Worm (Caenorhabditis elegans) whole organism, young adult: ENCODE data around the gene Y17G7B.18.
A peak's percentile ranks its signal among the peaks of the same experiment; 100 is the strongest.

Source experiments
- B0019.2 ChIP-seq: fragments of 200-800 bp; sonication (Bioruptor generic); conservative IDR thresholded peaks from 2 replicates; pipeline ENCODE4 v1.3.6; 2022; ENCODE audit warnings: missing genetic modification reagents, missing genetic modification characterization, missing compliant biosample characterization
- C06A6.2 ChIP-seq: fragments of 200-800 bp; sonication (Bioruptor generic); conservative IDR thresholded peaks from 2 replicates; pipeline ENCODE4 v1.3.6; 2022; ENCODE audit warnings: missing genetic modification characterization, missing compliant biosample characterization
- D2030.7 ChIP-seq: fragments of 200-800 bp; sonication (Bioruptor generic); IDR thresholded peaks from 2 replicates; pipeline ENCODE4 v1.3.6; 2022; ENCODE audit warnings: missing genetic modification reagents, missing genetic modification characterization, missing compliant biosample characterization
- F22D6.2 ChIP-seq: sonication (generic microtip); optimal IDR thresholded peaks from 2 replicates; lab custom pipeline; 2016; ENCODE audit warnings: mild to moderate bottlenecking, missing genetic modification characterization, missing compliant biosample characterization
- T07F8.4 ChIP-seq: sonication (generic microtip); optimal IDR thresholded peaks from 2 replicates; lab custom pipeline; 2016; ENCODE audit warnings: mild to moderate bottlenecking, missing genetic modification characterization, moderate library complexity, missing compliant biosample characterization
- ccch-3 ChIP-seq: fragments of 200-800 bp; sonication (Bioruptor generic); optimal IDR thresholded peaks from 2 replicates; lab custom pipeline; 2018; ENCODE audit warnings: mild to moderate bottlenecking, missing genetic modification characterization, missing compliant biosample characterization
- ceh-27 ChIP-seq: fragments of 200-800 bp; sonication (Bioruptor generic); optimal IDR thresholded peaks from 2 replicates; lab custom pipeline; 2018; ENCODE audit warnings: mild to moderate bottlenecking, missing genetic modification characterization, moderate library complexity, missing compliant biosample characterization
- ceh-40 ChIP-seq: fragments of 200-800 bp; sonication (Bioruptor generic); IDR thresholded peaks from 2 replicates; pipeline ENCODE4 v1.3.6; 2022; ENCODE audit warnings: missing genetic modification characterization, missing compliant biosample characterization
- dpl-1 ChIP-seq: fragments of 150-350 bp; optimal IDR thresholded peaks from 2 replicates; lab custom pipeline; 2014; ENCODE audit warnings: missing biosample characterization, missing genetic modification reagents, missing genetic modification characterization
- hrde-1 ChIP-seq: sonication (generic microtip); optimal IDR thresholded peaks from 2 replicates; lab custom pipeline; 2016; ENCODE audit warnings: missing genetic modification characterization, mild to moderate bottlenecking, missing compliant biosample characterization, moderate library complexity, missing genotype, missing genetic modification reagents, borderline replicate concordance
- let-526 ChIP-seq: fragments of 200-800 bp; sonication (Bioruptor generic); IDR thresholded peaks from 2 replicates; pipeline ENCODE4 v1.3.6; 2022; ENCODE audit warnings: missing genetic modification reagents, missing genetic modification characterization, missing compliant biosample characterization
- lin-54 ChIP-seq: fragments of 200-800 bp; sonication (Bioruptor generic); optimal IDR thresholded peaks from 2 replicates; lab custom pipeline; 2018; ENCODE audit warnings: mild to moderate bottlenecking, missing genetic modification characterization, missing compliant biosample characterization
- lir-1 ChIP-seq: fragments of 200-800 bp; sonication (Bioruptor generic); conservative IDR thresholded peaks from 2 replicates; pipeline ENCODE4 v1.3.6; 2022; ENCODE audit warnings: missing genetic modification reagents, missing genetic modification characterization, missing compliant biosample characterization
- mel-28 ChIP-seq: sonication (generic microtip); optimal IDR thresholded peaks from 2 replicates; lab custom pipeline; 2016; ENCODE audit warnings: borderline replicate concordance, mild to moderate bottlenecking, missing genetic modification characterization, missing compliant biosample characterization
- mxl-1 ChIP-seq: sonication (generic microtip); optimal IDR thresholded peaks from 2 replicates; lab custom pipeline; 2016; ENCODE audit warnings: missing genetic modification characterization, missing compliant biosample characterization
- nfya-1 ChIP-seq: sonication (generic microtip); optimal IDR thresholded peaks from 2 replicates; lab custom pipeline; 2017; ENCODE audit warnings: antibody characterized with exemption, missing compliant biosample characterization, missing genetic modification characterization, borderline replicate concordance; ENCODE audit not compliant: insufficient read depth
- nhr-80 ChIP-seq: sonication (generic microtip); optimal IDR thresholded peaks from 2 replicates; lab custom pipeline; 2016; ENCODE audit warnings: missing genetic modification characterization, missing compliant biosample characterization
- nhr-90 ChIP-seq: sonication (generic microtip); optimal IDR thresholded peaks from 2 replicates; lab custom pipeline; 2016; ENCODE audit warnings: missing genotype, mild to moderate bottlenecking, missing genetic modification characterization, missing compliant biosample characterization
- pbrm-1 ChIP-seq: fragments of 200-800 bp; sonication (Bioruptor generic); IDR thresholded peaks from 2 replicates; pipeline ENCODE4 v1.3.6; 2022; ENCODE audit warnings: missing genetic modification reagents, missing genetic modification characterization, missing compliant biosample characterization
- repo-1 ChIP-seq: sonication (generic microtip); optimal IDR thresholded peaks from 2 replicates; lab custom pipeline; 2017; ENCODE audit warnings: mild to moderate bottlenecking, missing genetic modification characterization, missing compliant biosample characterization
- rpc-1 ChIP-seq, 2 experiments: fragments of 150-350 bp in 1 of 2; sonication (generic microtip) in 1 of 2; optimal IDR thresholded peaks; 2 replicates each; lab custom pipeline; 2014 to 2018; ENCODE audit warnings: missing biosample characterization in 1 of 2, missing genetic modification characterization in 1 of 2, missing genetic modification reagents in 1 of 2, missing genotype in 1 of 2
- sdz-38 ChIP-seq: sonication (generic microtip); optimal IDR thresholded peaks from 2 replicates; lab custom pipeline; 2016; ENCODE audit warnings: missing genotype, missing genetic modification characterization, missing compliant biosample characterization
- sea-2 ChIP-seq: fragments of 200-800 bp; sonication (Bioruptor generic); IDR thresholded peaks from 2 replicates; pipeline ENCODE4 v1.3.6; 2022; ENCODE audit warnings: missing genetic modification characterization, missing compliant biosample characterization
- snpc-1.1 ChIP-seq: sonication (generic microtip); optimal IDR thresholded peaks from 2 replicates; lab custom pipeline; 2017; ENCODE audit warnings: missing genetic modification characterization, mild to moderate bottlenecking, missing compliant biosample characterization, antibody characterized with exemption, moderate library complexity, missing genotype, missing genetic modification reagents; ENCODE audit not compliant: insufficient read depth
- snpc-4 ChIP-seq, 5 experiments: fragments of 150-350 bp in 1 of 5; sonication (generic microtip) in 4 of 5; optimal IDR thresholded peaks; 2 replicates each; lab custom pipeline; 2014 to 2018; ENCODE audit warnings: missing genetic modification characterization in 5 of 5, missing biosample characterization in 3 of 5, antibody characterized with exemption in 2 of 5, mild to moderate bottlenecking in 2 of 5, missing compliant biosample characterization in 2 of 5, missing genotype in 2 of 5, moderate library complexity in 2 of 5, missing genetic modification reagents in 1 of 5
- tbx-9 ChIP-seq: sonication (generic microtip); optimal IDR thresholded peaks from 2 replicates; lab custom pipeline; 2016; ENCODE audit warnings: borderline replicate concordance, missing genetic modification characterization, inconsistent platforms, missing compliant biosample characterization
- tlf-1 ChIP-seq: fragments of 200-800 bp; sonication (Bioruptor generic); optimal IDR thresholded peaks from 2 replicates; lab custom pipeline; 2018; ENCODE audit warnings: mild to moderate bottlenecking, missing genetic modification characterization, missing compliant biosample characterization
- unc-130 ChIP-seq: sonication (generic microtip); optimal IDR thresholded peaks from 2 replicates; lab custom pipeline; 2016; ENCODE audit warnings: missing genetic modification reagents, missing genetic modification characterization, missing compliant biosample characterization
- xnd-1 ChIP-seq: sonication (generic microtip); optimal IDR thresholded peaks from 2 replicates; lab custom pipeline; 2016; ENCODE audit warnings: missing genotype, missing genetic modification reagents, missing genetic modification characterization, missing compliant biosample characterization
- zfh-2 ChIP-seq: fragments of 200-800 bp; sonication (Bioruptor generic); conservative IDR thresholded peaks from 2 replicates; pipeline ENCODE4 v1.3.6; 2022; ENCODE audit warnings: missing genetic modification reagents, missing genetic modification characterization, missing compliant biosample characterization
- ztf-22 ChIP-seq: fragments of 200-800 bp; sonication (Bioruptor generic); optimal IDR thresholded peaks from 2 replicates; lab custom pipeline; 2018; ENCODE audit warnings: mild to moderate bottlenecking, missing genetic modification characterization, moderate library complexity, missing compliant biosample characterization
- ztf-26 ChIP-seq: sonication (generic microtip); optimal IDR thresholded peaks from 2 replicates; lab custom pipeline; 2017; ENCODE audit warnings: missing genetic modification characterization, missing compliant biosample characterization
- ztf-3 ChIP-seq: fragments of 200-800 bp; sonication (Bioruptor generic); optimal IDR thresholded peaks from 2 replicates; lab custom pipeline; 2018; ENCODE audit warnings: mild to moderate bottlenecking, missing genetic modification characterization, missing compliant biosample characterization

The Y17G7B.18 gene

ce11 chrII:12088833-12089232 lies 18.8 kb downstream of the Y17G7B.18 start, which contains the start of gene cnt-1 (continued):
- peak; percentile 47; the same call in 1 of the 2 replicates for TF ChIP-seq D2030.7 (GFP tag; lab: Robert Waterston, UW)
- TF ChIP-seq zfh-2 (GFP tag; lab: Robert Waterston, UW) = no peak
- no peak for TF ChIP-seq sea-2 (GFP tag; lab: Robert Waterston, UW)
- TF ChIP-seq C06A6.2 = no peak
- TF ChIP-seq ceh-27 (GFP tag; lab: Kevin White, UChicago) = no peak
- no peak for TF ChIP-seq let-526 (GFP tag; lab: Robert Waterston, UW)
- TF ChIP-seq tlf-1 = no peak
- TF ChIP-seq F22D6.2 (tag; lab: Kevin White, UChicago) = no peak
- TF ChIP-seq xnd-1 (tag; lab: Kevin White, UChicago) = peak; percentile 20
- no peak for TF ChIP-seq T07F8.4 (tag; lab: Kevin White, UChicago)
- no peak for TF ChIP-seq sdz-38 (tag; lab: Kevin White, UChicago)
- TF ChIP-seq ccch-3 (GFP tag; lab: Kevin White, UChicago) = no peak
- TF ChIP-seq pbrm-1 = no peak
- TF ChIP-seq repo-1 (tag; lab: Kevin White, UChicago) = no peak
- no peak for TF ChIP-seq B0019.2 (GFP tag; lab: Robert Waterston, UW)

- TF ChIP-seq lir-1 (GFP tag; lab: Robert Waterston, UW) (no peak), sdz-38 (tag; lab: Kevin White, UChicago) (no peak), tbx-9 (tag; lab: Kevin White, UChicago) (no peak), nfya-1 (tag; lab: Kevin White, UChicago) (no peak), zfh-2 (GFP tag; lab: Robert Waterston, UW) (no peak), ceh-40 (GFP tag; lab: Robert Waterston, UW) (no peak), F22D6.2 (tag; lab: Kevin White, UChicago) (no peak), nhr-90 (no peak)
Observed at ce11 chrII:12081454-12081853, 26.2 kb downstream of the Y17G7B.18 start.

- TF ChIP-seq ztf-22 (GFP tag; lab: Kevin White, UChicago) (no peak), mxl-1 (tag; lab: Kevin White, UChicago) (no peak), nhr-80 (peak; percentile 47)
Observed at ce11 chrII:12080015-12080414, 27.6 kb downstream of the Y17G7B.18 start.

ce11 chrII:12077281-12077680 lies 30.4 kb downstream of the Y17G7B.18 start:
- TF ChIP-seq snpc-1.1 (tag; lab: Kevin White, UChicago) (no peak), ztf-26 (tag; lab: Kevin White, UChicago) (no peak), rpc-1 (optimal IDR thresholded peaks at IDR 0.05; lab: Kevin White, UChicago) (no peak), rpc-1 (tag; optimal IDR thresholded peaks at IDR 0.05; lab: Kevin White, UChicago) (no peak), ztf-3 (GFP tag; lab: Kevin White, UChicago) (no peak), tlf-1 (no peak), dpl-1 (GFP tag; lab: Kevin White, UChicago) (no peak), hrde-1 (no peak), lin-54 (GFP tag; lab: Kevin White, UChicago) (no peak), nhr-80 (no peak), unc-130 (GFP tag; lab: Kevin White, UChicago) (no peak)

- TF ChIP-seq snpc-4 (GFP tag; optimal IDR thresholded peaks at IDR 0.05; lab: Kevin White, UChicago) = peak; percentile 26
- peak in 2 of 4 experiments; percentile 87 for TF ChIP-seq snpc-4 (tag; optimal IDR thresholded peaks at IDR 0.05; lab: Kevin White, UChicago)
- TF ChIP-seq snpc-1.1 (tag; lab: Kevin White, UChicago) = peak; percentile 7
- TF ChIP-seq mel-28 (tag; lab: Kevin White, UChicago) = no peak
Observed at ce11 chrII:12076355-12076754, 31.3 kb downstream of the Y17G7B.18 start.
